Worm (Caenorhabditis elegans) whole organism, L3 larva: ENCODE results near the gene ada-2.

Source experiments
- R02D3.7 ChIP-seq: fragments of 150-350 bp; optimal IDR thresholded peaks from 2 replicates; lab custom pipeline; 2014; ENCODE audit warnings: missing biosample characterization, missing genetic modification characterization
- ZK546.5 ChIP-seq: sonication (generic microtip); optimal IDR thresholded peaks from 2 replicates; lab custom pipeline; 2017; ENCODE audit warnings: missing biosample characterization, missing genetic modification characterization
- ama-1 ChIP-seq: fragments of 150-350 bp; optimal IDR thresholded peaks from 2 replicates; lab custom pipeline; 2018
- ceh-82 ChIP-seq: fragments of 150-350 bp; optimal IDR thresholded peaks from 2 replicates; lab custom pipeline; 2014; ENCODE audit warnings: missing biosample characterization, missing genetic modification characterization
- ceh-9 ChIP-seq: sonication (generic microtip); optimal IDR thresholded peaks from 2 replicates; lab custom pipeline; 2018; ENCODE audit warnings: missing biosample characterization, missing genetic modification characterization
- egl-27 ChIP-seq: sonication (generic microtip); optimal IDR thresholded peaks from 4 replicates; lab custom pipeline; 2017; ENCODE audit warnings: missing biosample characterization, missing genetic modification reagents, missing genetic modification characterization
- egl-5 ChIP-seq: fragments of 150-350 bp; optimal IDR thresholded peaks from 2 replicates; lab custom pipeline; 2017; ENCODE audit warnings: missing biosample characterization, missing genetic modification reagents, missing genetic modification characterization, inconsistent platforms
- elt-1 ChIP-seq: fragments of 150-350 bp; optimal IDR thresholded peaks from 2 replicates; lab custom pipeline; 2014; ENCODE audit warnings: missing biosample characterization, missing genetic modification characterization
- elt-2 ChIP-seq: sonication (generic microtip); optimal IDR thresholded peaks from 2 replicates; lab custom pipeline; 2016; ENCODE audit warnings: missing genetic modification reagents, mild to moderate bottlenecking, missing genetic modification characterization, missing compliant biosample characterization
- elt-3 ChIP-seq, 3 experiments: fragments of 150-350 bp in 1 of 3; sonication (generic microtip) in 2 of 3; optimal IDR thresholded peaks; 2 replicates in 2 of 3; 4 replicates in 1 of 3; lab custom pipeline; 2014 to 2017; ENCODE audit warnings: missing biosample characterization in 3 of 3, missing genetic modification characterization in 3 of 3
- eor-1 ChIP-seq, 2 experiments: fragments of 150-350 bp; optimal IDR thresholded peaks; 2 replicates each; lab custom pipeline; 2014 to 2018; ENCODE audit warnings: missing biosample characterization in 2 of 2, missing genetic modification characterization in 2 of 2
- fkh-2 ChIP-seq: fragments of 150-350 bp; optimal IDR thresholded peaks from 2 replicates; lab custom pipeline; 2014; ENCODE audit warnings: missing biosample characterization, missing genetic modification reagents, missing genetic modification characterization
- fos-1 ChIP-seq: fragments of 150-350 bp; optimal IDR thresholded peaks from 2 replicates; lab custom pipeline; 2014; ENCODE audit warnings: missing biosample characterization, missing genetic modification characterization
- jun-1 ChIP-seq: fragments of 150-350 bp; optimal IDR thresholded peaks from 2 replicates; lab custom pipeline; 2014; ENCODE audit warnings: missing biosample characterization, missing genetic modification reagents, missing genetic modification characterization
- lin-39 ChIP-seq: fragments of 150-350 bp; optimal IDR thresholded peaks from 2 replicates; lab custom pipeline; 2018; ENCODE audit warnings: missing biosample characterization, missing genetic modification reagents, missing genetic modification characterization
- lsy-12 ChIP-seq: sonication (generic microtip); optimal IDR thresholded peaks from 2 replicates; lab custom pipeline; 2016; ENCODE audit warnings: mild to moderate bottlenecking, missing genetic modification characterization, missing compliant biosample characterization
- mdl-1 ChIP-seq: fragments of 150-350 bp; optimal IDR thresholded peaks from 2 replicates; lab custom pipeline; 2014; ENCODE audit warnings: missing biosample characterization, missing genetic modification characterization
- mml-1 ChIP-seq: fragments of 150-350 bp; sonication (generic microtip); optimal IDR thresholded peaks from 3 replicates; lab custom pipeline; 2014; ENCODE audit warnings: missing biosample characterization, missing genetic modification characterization
- nfya-1 ChIP-seq: sonication (generic microtip); optimal IDR thresholded peaks from 2 replicates; lab custom pipeline; 2017; ENCODE audit warnings: missing genetic modification characterization, mild to moderate bottlenecking, missing compliant biosample characterization, antibody characterized with exemption, moderate library complexity; ENCODE audit not compliant: insufficient read depth
- nhr-237 ChIP-seq: fragments of 150-350 bp; optimal IDR thresholded peaks from 2 replicates; lab custom pipeline; 2014; ENCODE audit warnings: missing biosample characterization, missing genetic modification characterization
- nhr-25 ChIP-seq: sonication (generic microtip); optimal IDR thresholded peaks from 2 replicates; lab custom pipeline; 2017; ENCODE audit warnings: missing biosample characterization, missing genetic modification characterization
- nhr-28 ChIP-seq: fragments of 150-350 bp; optimal IDR thresholded peaks from 2 replicates; lab custom pipeline; 2014; ENCODE audit warnings: missing biosample characterization, missing genetic modification characterization
- nhr-43 ChIP-seq: sonication (generic microtip); optimal IDR thresholded peaks from 2 replicates; lab custom pipeline; 2016; ENCODE audit warnings: mild to moderate bottlenecking, missing genetic modification characterization, missing compliant biosample characterization; ENCODE audit not compliant: poor library complexity, severe bottlenecking
- pha-4 ChIP-seq: fragments of 150-350 bp; optimal IDR thresholded peaks from 2 replicates; lab custom pipeline; 2014; ENCODE audit warnings: missing biosample characterization, missing genetic modification reagents, missing genetic modification characterization
- pqm-1 ChIP-seq: fragments of 150-350 bp; optimal IDR thresholded peaks from 2 replicates; lab custom pipeline; 2017; ENCODE audit warnings: missing biosample characterization, missing genetic modification characterization, inconsistent platforms
- sea-2 ChIP-seq: fragments of 150-350 bp; sonication (generic microtip); optimal IDR thresholded peaks from 4 replicates; lab custom pipeline; 2014; ENCODE audit warnings: missing biosample characterization, missing genetic modification reagents, missing genetic modification characterization
- snpc-4 ChIP-seq: fragments of 150-350 bp; optimal IDR thresholded peaks from 2 replicates; lab custom pipeline; 2014; ENCODE audit warnings: missing biosample characterization, missing genetic modification characterization
- tbx-2 ChIP-seq: sonication (generic microtip); optimal IDR thresholded peaks from 2 replicates; lab custom pipeline; 2016; ENCODE audit warnings: mild to moderate bottlenecking, missing genetic modification characterization, missing compliant biosample characterization
- zag-1 ChIP-seq: fragments of 150-350 bp; optimal IDR thresholded peaks from 2 replicates; lab custom pipeline; 2014; ENCODE audit warnings: missing biosample characterization, missing genetic modification characterization
- ztf-11 ChIP-seq: fragments of 150-350 bp; optimal IDR thresholded peaks from 2 replicates; lab custom pipeline; 2014; ENCODE audit warnings: missing biosample characterization, missing genetic modification characterization

Gene ada-2

DNA sequence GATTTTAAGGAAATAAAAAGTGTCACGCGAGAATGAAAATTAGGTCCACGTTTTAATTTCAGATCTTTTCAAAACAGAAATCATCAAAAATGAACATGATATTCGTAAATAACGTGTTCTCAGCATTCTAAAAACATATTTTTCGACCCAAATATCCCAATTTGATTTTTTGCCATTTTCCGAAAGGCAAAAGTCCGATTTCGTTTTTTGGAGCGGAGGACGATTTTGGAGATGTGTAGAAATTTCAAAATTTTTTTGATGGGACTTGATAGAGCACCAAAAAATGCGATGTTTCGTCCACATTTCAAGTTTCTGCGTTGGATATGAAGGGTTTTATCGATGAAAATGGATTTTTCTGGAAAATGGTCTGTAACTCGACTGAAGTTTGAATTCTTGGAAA lies 21.4 kb upstream of the ada-2 start:
- TF ChIP-seq tbx-2 (tag; lab: Kevin White, UChicago) (peak; percentile 44), ama-1 (lab: Kevin White, UChicago) (peak; percentile 58), ceh-82 (tag; lab: Kevin White, UChicago) (no peak), nhr-43 (tag; lab: Kevin White, UChicago) (peak; percentile 29), mml-1 (tag; lab: Kevin White, UChicago) (no peak)

DNA sequence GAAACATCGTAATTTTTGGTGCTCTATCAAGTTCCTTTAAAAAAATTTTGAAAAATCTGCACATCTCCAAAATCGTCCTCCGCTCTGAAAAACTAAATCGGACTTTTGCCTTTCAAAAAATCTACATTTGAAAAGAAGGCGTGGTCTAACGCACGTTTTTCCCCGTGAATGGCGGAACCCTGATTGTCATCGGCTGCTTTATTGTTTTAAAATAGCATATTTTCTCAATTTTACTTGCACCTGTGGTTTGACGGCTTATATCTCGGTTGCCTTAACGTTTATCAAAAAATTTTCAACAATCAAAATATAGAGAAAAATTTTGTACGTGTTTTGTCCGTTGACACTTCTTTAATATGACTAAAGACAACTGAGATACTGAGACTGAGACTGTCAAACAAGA lies 20.1 kb upstream of the ada-2 start:
- no peak for TF ChIP-seq nhr-237 (tag; lab: Kevin White, UChicago)
- TF ChIP-seq snpc-4 (tag; lab: Kevin White, UChicago), result peak; percentile 67

DNA sequence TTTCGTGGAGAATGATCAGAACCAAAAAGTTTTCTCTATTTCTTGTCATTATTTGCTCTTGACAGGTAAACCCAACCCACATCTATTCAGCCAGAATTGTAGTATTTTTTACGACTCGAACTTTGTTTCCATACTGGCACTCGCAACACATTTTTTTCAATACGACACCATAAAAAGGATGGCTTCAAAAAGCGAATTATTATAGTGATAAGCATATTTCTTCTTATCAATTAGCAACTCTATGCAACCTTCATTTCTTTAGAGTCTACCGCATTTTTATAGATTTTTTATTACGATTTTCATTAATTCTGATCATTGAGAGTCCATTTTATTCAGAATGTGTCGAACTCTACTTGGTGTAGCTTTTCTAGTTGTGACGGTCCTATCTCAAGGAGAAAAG lies 19.5 kb upstream of the ada-2 start, which contains the start of gene ctsa-3.1:
ctsa-3.1 (plus strand) TSS at position 337 of the 400 bp plus-strand sequence.
- peak; percentile 75 for TF ChIP-seq pqm-1 (tag; lab: Kevin White, UChicago)
- TF ChIP-seq elt-2 (tag; lab: Kevin White, UChicago), result peak; percentile 79
- no peak for TF ChIP-seq jun-1 (tag; lab: Kevin White, UChicago)
- TF ChIP-seq pha-4 (tag; lab: Kevin White, UChicago), result peak; percentile 6

ce11 chrII:7233274-7233673 lies 18.8 kb upstream of the ada-2 start:
- no peak for TF ChIP-seq fos-1
- peak; percentile 11 for TF ChIP-seq pha-4 (tag; lab: Kevin White, UChicago)
- TF ChIP-seq pqm-1 (tag; lab: Kevin White, UChicago), result peak; percentile 26
- no peak for TF ChIP-seq egl-27 (tag; lab: Kevin White, UChicago)
- no peak for TF ChIP-seq eor-1 (tag; optimal IDR thresholded peaks at IDR 0.05; lab: Kevin White, UChicago)
- TF ChIP-seq fkh-2 (tag; lab: Kevin White, UChicago), result no peak
- TF ChIP-seq elt-2 (tag; lab: Kevin White, UChicago), result peak; percentile 62

ce11 chrII:7236937-7237336 lies 15.1 kb upstream of the ada-2 start:
- TF ChIP-seq elt-2 (tag; lab: Kevin White, UChicago) (peak; percentile 58), jun-1 (tag; lab: Kevin White, UChicago) (no peak), pqm-1 (tag; lab: Kevin White, UChicago) (peak; percentile 21), mdl-1 (no peak)

- no peak for TF ChIP-seq nhr-237 (tag; lab: Kevin White, UChicago)
- peak; percentile 33 for TF ChIP-seq ama-1 (lab: Kevin White, UChicago)
- peak; percentile 93 for TF ChIP-seq pqm-1 (tag; lab: Kevin White, UChicago)
- TF ChIP-seq nhr-43 (tag; lab: Kevin White, UChicago), result no peak
- TF ChIP-seq lin-39 (tag; lab: Kevin White, UChicago), result no peak
- TF ChIP-seq nhr-25 (tag; lab: Kevin White, UChicago), result no peak
- TF ChIP-seq egl-5, result no peak
- no peak for TF ChIP-seq ZK546.5 (tag; lab: Kevin White, UChicago)
- TF ChIP-seq ceh-9 (tag; lab: Kevin White, UChicago), result no peak
- TF ChIP-seq jun-1 (tag; lab: Kevin White, UChicago), result peak; percentile 49
- peak; percentile 83 for TF ChIP-seq pha-4 (tag; lab: Kevin White, UChicago)
- TF ChIP-seq snpc-4 (tag; lab: Kevin White, UChicago), result no peak
- no peak for TF ChIP-seq R02D3.7 (tag; lab: Kevin White, UChicago)
- no peak for TF ChIP-seq elt-1 (tag; lab: Kevin White, UChicago)
- no peak for TF ChIP-seq ztf-11 (tag; lab: Kevin White, UChicago)
- TF ChIP-seq elt-2 (tag; lab: Kevin White, UChicago), result peak; percentile 92
- TF ChIP-seq elt-3 (tag; optimal IDR thresholded peaks at IDR 0.05; lab: Kevin White, UChicago), result no peak
- no peak for TF ChIP-seq nhr-28
- TF ChIP-seq ceh-82 (tag; lab: Kevin White, UChicago), result no peak
- TF ChIP-seq lsy-12, result no peak
- no peak for TF ChIP-seq fkh-2 (tag; lab: Kevin White, UChicago)
Observed at ce11 chrII:7238248-7238647, 13.8 kb upstream of the ada-2 start, which contains the start of gene aqp-1. aqp-1 (minus strand) TSS chrII:7238349.

DNA sequence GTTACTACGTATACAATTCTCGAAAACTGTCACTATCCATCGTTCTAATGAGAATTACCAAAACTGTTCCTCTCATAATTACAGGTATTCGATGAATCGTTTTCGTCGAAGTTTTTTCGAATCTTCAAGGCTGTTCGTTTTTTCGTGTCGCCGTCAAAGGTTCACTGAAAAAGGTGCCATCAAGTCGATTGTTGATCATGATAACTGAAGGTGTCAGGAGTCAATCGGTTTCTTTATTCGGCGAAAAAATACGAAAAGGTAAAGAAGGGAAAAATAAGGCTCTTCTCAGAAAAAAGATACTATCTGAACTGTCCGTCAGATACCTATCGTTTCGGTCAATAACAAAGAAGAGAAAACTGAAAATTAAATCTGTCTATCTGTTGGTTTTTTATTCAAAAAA lies 13.3 kb upstream of the ada-2 start:
- TF ChIP-seq sea-2 (GFP tag; lab: Kevin White, UChicago) (no peak), zag-1 (tag; lab: Kevin White, UChicago) (no peak), nfya-1 (tag; lab: Kevin White, UChicago) (no peak), egl-27 (tag; lab: Kevin White, UChicago) (no peak), jun-1 (tag; lab: Kevin White, UChicago) (no peak), elt-1 (tag; lab: Kevin White, UChicago) (peak; percentile 77)
